Worm (Caenorhabditis elegans) whole organism, L1 larva: ENCODE results near the gene H35B03.2.

Experiments
- ceh-82 ChIP-seq, 3 experiments: fragments of 150-350 bp in 1 of 3; sonication (generic microtip) in 2 of 3; optimal IDR thresholded peaks; 2 replicates each; lab custom pipeline; 2014 to 2017; ENCODE audit warnings: missing biosample characterization in 3 of 3, missing genetic modification characterization in 3 of 3
- fos-1 ChIP-seq: fragments of 150-350 bp; optimal IDR thresholded peaks from 2 replicates; lab custom pipeline; 2014; ENCODE audit warnings: missing biosample characterization, missing genetic modification characterization
- lin-39 ChIP-seq: fragments of 150-350 bp; optimal IDR thresholded peaks from 2 replicates; lab custom pipeline; 2014; ENCODE audit warnings: missing biosample characterization, missing genetic modification reagents, missing genetic modification characterization
- nhr-12 ChIP-seq: sonication (generic microtip); optimal IDR thresholded peaks from 2 replicates; lab custom pipeline; 2017; ENCODE audit warnings: missing biosample characterization, missing genetic modification characterization
- snu-23 ChIP-seq: sonication (generic microtip); optimal IDR thresholded peaks from 2 replicates; lab custom pipeline; 2016; ENCODE audit warnings: missing genetic modification characterization, missing compliant biosample characterization

DNA sequence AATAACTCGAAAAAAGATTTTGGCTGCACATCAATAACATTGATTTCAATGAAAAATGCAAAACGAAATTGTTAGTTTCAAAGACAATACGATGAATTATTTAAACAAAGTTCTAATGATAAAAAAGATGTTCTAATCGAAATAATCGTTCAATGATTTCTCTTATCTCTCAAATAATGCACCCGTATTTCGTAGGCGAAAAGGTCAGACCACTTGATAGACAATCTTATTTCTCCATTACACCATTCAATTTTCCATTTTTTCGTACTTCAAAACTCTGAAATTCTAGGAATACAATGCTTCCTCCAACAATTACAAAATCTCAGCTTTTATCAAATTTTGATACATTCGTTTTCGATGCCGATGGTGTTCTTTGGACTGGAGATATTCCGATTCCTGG is 12.6 kb upstream of the H35B03.2 start, which contains the start of gene C45E5.1:
- no peak for TF ChIP-seq lin-39 (tag; lab: Kevin White, UChicago)
- no peak for TF ChIP-seq snu-23
- no peak for TF ChIP-seq ceh-82 (tag; optimal IDR thresholded peaks at IDR 0.05; lab: Kevin White, UChicago)
- no peak for TF ChIP-seq fos-1 (tag; lab: Kevin White, UChicago)
- TF ChIP-seq nhr-12 (tag; lab: Kevin White, UChicago) = no peak
